Fruit fly (Drosophila melanogaster): Measurements from ENCODE around the gene CG33169.

- TF ChIP-seq Snoo (tag; optimal IDR thresholded peaks at IDR 0.05) (peak; percentile 3), CG9948 (tag; optimal IDR thresholded peaks at IDR 0.05) (no peak), CG4496 (GFP tag; IDR thresholded peaks at IDR 0.05) (0 out of 3 replicates have a peak, but pooled peaks have one; percentile 41), CG17806 (tag; optimal IDR thresholded peaks at IDR 0.05) (no peak), CG8301 (tag; optimal IDR thresholded peaks at IDR 0.05) (no peak), CG32121 (GFP tag; IDR thresholded peaks at IDR 0.05) (no peak), Pif1B (GFP tag; optimal IDR thresholded peaks at IDR 0.05) (no peak)
These were observed 16.0 kb upstream of the CG33169 start for dm6 chr3L:22847679-22848118.

All from whole organism, pupa.